Worm (Caenorhabditis elegans): ENCODE measurements around the gene srw-85.
"Not testable (repeated sequence)": the region's sequence is repeated elsewhere in the genome, so short reads cannot be mapped to it uniquely, and the experiment has no call there.

ce11 chrV:19399282-19399681, 31.7 kb downstream of the srw-85 start:
- not testable (repeated sequence) for TF ChIP-seq ceh-82 (tag; optimal IDR thresholded peaks at IDR 0.05); unc-62 (GFP tag; optimal IDR thresholded peaks at IDR 0.05); elt-3 (tag; optimal IDR thresholded peaks at IDR 0.05); tbx-2 (tag; optimal IDR thresholded peaks at IDR 0.05); R02D3.7 (tag; optimal IDR thresholded peaks at IDR 0.05); hmg-11 (tag; optimal IDR thresholded peaks at IDR 0.05); nhr-237 (tag; optimal IDR thresholded peaks at IDR 0.05); snpc-4 (tag; optimal IDR thresholded peaks at IDR 0.05)

Data from whole organism, L3 larva.